Worm (Caenorhabditis elegans) whole organism, late embryonic: ENCODE measurements around the gene mapk-15.
A peak's percentile ranks its signal among the peaks of the same experiment; 100 is the strongest.

Experiments used
- C38D4.7 ChIP-seq: fragments of 200-800 bp; sonication (Bioruptor generic); optimal IDR thresholded peaks from 2 replicates; lab custom pipeline; 2018; ENCODE audit warnings: mild to moderate bottlenecking, missing genetic modification characterization, moderate library complexity, missing compliant biosample characterization
- K02D7.2 ChIP-seq: sonication (generic microtip); optimal IDR thresholded peaks from 2 replicates; lab custom pipeline; 2017; ENCODE audit warnings: mild to moderate bottlenecking, missing genetic modification characterization, missing compliant biosample characterization
- T23F11.4 ChIP-seq: fragments of 200-800 bp; sonication (Bioruptor generic); optimal IDR thresholded peaks from 2 replicates; lab custom pipeline; 2018; ENCODE audit warnings: mild to moderate bottlenecking, missing genetic modification characterization, missing compliant biosample characterization
- Y22D7AL.16 ChIP-seq: sonication (generic microtip); optimal IDR thresholded peaks from 2 replicates; lab custom pipeline; 2016; ENCODE audit warnings: missing genetic modification characterization, missing compliant biosample characterization
- ahr-1 ChIP-seq: sonication (generic microtip); optimal IDR thresholded peaks from 2 replicates; lab custom pipeline; 2016; ENCODE audit warnings: missing genetic modification characterization, missing compliant biosample characterization
- ceh-18 ChIP-seq: sonication (generic microtip); optimal IDR thresholded peaks from 2 replicates; lab custom pipeline; 2016; ENCODE audit warnings: missing genetic modification characterization, missing compliant biosample characterization
- ceh-22 ChIP-seq: sonication (generic microtip); optimal IDR thresholded peaks from 2 replicates; lab custom pipeline; 2017; ENCODE audit warnings: missing biosample characterization, missing genetic modification characterization
- ceh-30 ChIP-seq: fragments of 150-350 bp; optimal IDR thresholded peaks from 2 replicates; lab custom pipeline; 2014; ENCODE audit warnings: missing biosample characterization, missing genetic modification characterization
- ceh-45 ChIP-seq: fragments of 200-800 bp; sonication (Bioruptor generic); IDR thresholded peaks from 2 replicates; pipeline ENCODE4 v1.3.6; 2022; ENCODE audit warnings: missing genetic modification reagents, missing genetic modification characterization, missing compliant biosample characterization
- che-1 ChIP-seq: sonication (generic microtip); optimal IDR thresholded peaks from 2 replicates; lab custom pipeline; 2016; ENCODE audit warnings: mild to moderate bottlenecking, missing genetic modification characterization, missing compliant biosample characterization
- elt-2 ChIP-seq: sonication (generic microtip); optimal IDR thresholded peaks from 2 replicates; lab custom pipeline; 2016; ENCODE audit warnings: missing genetic modification reagents, missing genetic modification characterization, missing compliant biosample characterization
- elt-4 ChIP-seq: sonication (generic microtip); optimal IDR thresholded peaks from 2 replicates; lab custom pipeline; 2016; ENCODE audit warnings: missing genetic modification characterization, missing compliant biosample characterization
- eyg-1 ChIP-seq: sonication (generic microtip); optimal IDR thresholded peaks from 2 replicates; lab custom pipeline; 2016; ENCODE audit warnings: missing genotype, missing genetic modification characterization, missing compliant biosample characterization
- fax-1 ChIP-seq: sonication (generic microtip); optimal IDR thresholded peaks from 2 replicates; lab custom pipeline; 2016; ENCODE audit warnings: missing genotype, missing genetic modification characterization, missing compliant biosample characterization
- fkh-10 ChIP-seq: fragments of 150-350 bp; optimal IDR thresholded peaks from 2 replicates; lab custom pipeline; 2014; ENCODE audit warnings: missing biosample characterization, missing genetic modification reagents, missing genetic modification characterization
- fkh-6 ChIP-seq: sonication (generic microtip); optimal IDR thresholded peaks from 2 replicates; lab custom pipeline; 2016; ENCODE audit warnings: missing genetic modification characterization, missing compliant biosample characterization
- hlh-13 ChIP-seq: fragments of 200-800 bp; sonication (Bioruptor generic); optimal IDR thresholded peaks from 2 replicates; lab custom pipeline; 2018; ENCODE audit warnings: mild to moderate bottlenecking, missing genetic modification characterization, missing compliant biosample characterization
- hlh-30 ChIP-seq: sonication (generic microtip); optimal IDR thresholded peaks from 2 replicates; lab custom pipeline; 2017; ENCODE audit warnings: antibody characterized with exemption, missing genetic modification characterization, missing compliant biosample characterization; ENCODE audit not compliant: insufficient read depth
- hlh-6 ChIP-seq: sonication (generic microtip); optimal IDR thresholded peaks from 2 replicates; lab custom pipeline; 2016; ENCODE audit warnings: missing genotype, missing genetic modification characterization, missing compliant biosample characterization
- lin-11 ChIP-seq: fragments of 200-800 bp; sonication (Bioruptor generic); optimal IDR thresholded peaks from 2 replicates; lab custom pipeline; 2018; ENCODE audit warnings: mild to moderate bottlenecking, missing genetic modification characterization, missing compliant biosample characterization
- mec-3 ChIP-seq: sonication (generic microtip); optimal IDR thresholded peaks from 2 replicates; lab custom pipeline; 2016; ENCODE audit warnings: borderline replicate concordance, missing genetic modification characterization, missing compliant biosample characterization
- nfya-1 ChIP-seq: sonication (generic microtip); optimal IDR thresholded peaks from 2 replicates; lab custom pipeline; 2017; ENCODE audit warnings: missing genetic modification characterization, mild to moderate bottlenecking, missing compliant biosample characterization, antibody characterized with exemption, moderate library complexity
- nhr-11 ChIP-seq: fragments of 150-350 bp; optimal IDR thresholded peaks from 2 replicates; lab custom pipeline; 2014; ENCODE audit warnings: missing biosample characterization, missing genetic modification characterization
- odd-2 ChIP-seq: sonication (generic microtip); optimal IDR thresholded peaks from 2 replicates; lab custom pipeline; 2017; ENCODE audit warnings: antibody characterized with exemption, mild to moderate bottlenecking, missing genetic modification characterization, missing compliant biosample characterization
- pat-9 ChIP-seq: fragments of 200-800 bp; sonication (Bioruptor generic); optimal IDR thresholded peaks from 2 replicates; lab custom pipeline; 2018; ENCODE audit warnings: mild to moderate bottlenecking, missing genetic modification characterization, moderate library complexity, missing compliant biosample characterization
- pha-2 ChIP-seq: sonication (generic microtip); optimal IDR thresholded peaks from 2 replicates; lab custom pipeline; 2017; ENCODE audit warnings: mild to moderate bottlenecking, missing genetic modification characterization, missing compliant biosample characterization
- pha-4 ChIP-seq: fragments of 150-350 bp; optimal IDR thresholded peaks from 2 replicates; lab custom pipeline; 2018; ENCODE audit warnings: missing biosample characterization, missing genetic modification reagents, missing genetic modification characterization
- pros-1 ChIP-seq: fragments of 150-350 bp; optimal IDR thresholded peaks from 2 replicates; lab custom pipeline; 2014; ENCODE audit warnings: missing biosample characterization, missing genetic modification reagents, missing genetic modification characterization
- ref-2 ChIP-seq: sonication (generic microtip); optimal IDR thresholded peaks from 2 replicates; lab custom pipeline; 2016; ENCODE audit warnings: missing genetic modification characterization, missing compliant biosample characterization
- ttx-3 ChIP-seq: sonication (generic microtip); optimal IDR thresholded peaks from 2 replicates; lab custom pipeline; 2016; ENCODE audit warnings: missing genetic modification reagents, missing genetic modification characterization, missing compliant biosample characterization
- unc-3 ChIP-seq, 2 experiments: fragments of 200-800 bp in 1 of 2; sonication (Bioruptor generic) in 1 of 2; sonication (generic microtip) in 1 of 2; conservative IDR thresholded peaks in 1 of 2; optimal IDR thresholded peaks in 1 of 2; 2 replicates each; pipeline versions ENCODE4 v1.3.6 to Lab custom; 2016 to 2022; ENCODE audit warnings: missing compliant biosample characterization in 2 of 2, missing genetic modification characterization in 2 of 2, missing genetic modification reagents in 1 of 2
- unc-42 ChIP-seq: sonication (generic microtip); optimal IDR thresholded peaks from 2 replicates; lab custom pipeline; 2016; ENCODE audit warnings: missing genotype, missing genetic modification characterization, missing compliant biosample characterization
- unc-55 ChIP-seq: sonication (generic microtip); optimal IDR thresholded peaks from 2 replicates; lab custom pipeline; 2017; ENCODE audit warnings: missing biosample characterization, missing genetic modification reagents, missing genetic modification characterization
- unc-86 ChIP-seq: sonication (generic microtip); optimal IDR thresholded peaks from 2 replicates; lab custom pipeline; 2016; ENCODE audit warnings: missing genetic modification characterization, missing compliant biosample characterization
- zip-5 ChIP-seq: sonication (generic microtip); optimal IDR thresholded peaks from 2 replicates; lab custom pipeline; 2016; ENCODE audit warnings: missing genetic modification characterization, missing compliant biosample characterization

Gene mapk-15

ce11 chrIII:6067557-6067956 lies at the start of gene mapk-15:
mapk-15 (plus strand) TSS chrIII:6067857.
- TF ChIP-seq ceh-18 (no peak), odd-2 (tag; lab: Kevin White, UChicago) (no peak), unc-42 (tag; lab: Kevin White, UChicago) (no peak), nhr-11 (no peak), ahr-1 (tag; lab: Kevin White, UChicago) (no peak), elt-4 (tag; lab: Kevin White, UChicago) (no peak), fax-1 (tag; lab: Kevin White, UChicago) (no peak), fkh-6 (tag; lab: Kevin White, UChicago) (no peak), ttx-3 (tag; lab: Kevin White, UChicago) (no peak), elt-2 (tag; lab: Kevin White, UChicago) (no peak), hlh-30 (no peak), unc-86 (tag; lab: Kevin White, UChicago) (no peak), lin-11 (tag; lab: Kevin White, UChicago) (no peak), zip-5 (tag; lab: Kevin White, UChicago) (no peak), fkh-10 (GFP tag; lab: Kevin White, UChicago) (no peak), pat-9 (tag; lab: Kevin White, UChicago) (no peak), hlh-6 (tag; lab: Kevin White, UChicago) (no peak)
- TF ChIP-seq, all 69 proteins: peak for 0

- TF ChIP-seq ceh-22 (tag; lab: Kevin White, UChicago) (no peak), unc-55 (GFP tag; lab: Kevin White, UChicago) (peak; percentile 64), unc-3 (GFP tag; conservative IDR thresholded peaks at IDR 0.05; lab: Robert Waterston, UW) (no peak), unc-3 (tag; optimal IDR thresholded peaks at IDR 0.05; lab: Kevin White, UChicago) (no peak)
Observed at ce11 chrIII:6019512-6020209, 48.0 kb upstream of the mapk-15 start, which contains the start of the genes npp-10 and cyk-3. npp-10 (minus strand) TSS chrIII:6019562. cyk-3 (plus strand) TSS chrIII:6020159.

- TF ChIP-seq nhr-11, result no peak
- TF ChIP-seq T23F11.4 (GFP tag; lab: Kevin White, UChicago), result no peak
- TF ChIP-seq lin-11 (tag; lab: Kevin White, UChicago), result no peak
- no peak for TF ChIP-seq odd-2 (tag; lab: Kevin White, UChicago)
- TF ChIP-seq hlh-13 (GFP tag; lab: Kevin White, UChicago), result no peak
- TF ChIP-seq C38D4.7 (GFP tag; lab: Kevin White, UChicago), result no peak
Observed at ce11 chrIII:6028432-6028831, 39.2 kb upstream of the mapk-15 start, which contains the start of gene tbx-7. tbx-7 (minus strand) TSS chrIII:6028532.

ce11 chrIII:6030483-6030882 lies 37.2 kb upstream of the mapk-15 start, which contains the start of gene ZK328.6:
ZK328.6 (minus strand) TSS chrIII:6030583.
- no peak for TF ChIP-seq hlh-6 (tag; lab: Kevin White, UChicago)
- no peak for TF ChIP-seq K02D7.2 (tag; lab: Kevin White, UChicago)
- no peak for TF ChIP-seq pros-1 (tag; lab: Kevin White, UChicago)
- TF ChIP-seq ceh-30 (tag; lab: Kevin White, UChicago), result no peak
- no peak for TF ChIP-seq ahr-1 (tag; lab: Kevin White, UChicago)
- TF ChIP-seq ref-2 (tag; lab: Kevin White, UChicago), result no peak
- TF ChIP-seq fax-1 (tag; lab: Kevin White, UChicago), result no peak
- no peak for TF ChIP-seq lin-11 (tag; lab: Kevin White, UChicago)
- TF ChIP-seq ceh-45 (GFP tag; lab: Robert Waterston, UW), result no peak
- TF ChIP-seq nfya-1 (tag; lab: Kevin White, UChicago), result no peak
- TF ChIP-seq che-1 (tag; lab: Kevin White, UChicago), result no peak
- TF ChIP-seq eyg-1 (tag; lab: Kevin White, UChicago), result no peak
- TF ChIP-seq Y22D7AL.16, result no peak
- no peak for TF ChIP-seq pha-4 (tag; lab: Kevin White, UChicago)
- TF ChIP-seq fkh-6 (tag; lab: Kevin White, UChicago), result no peak
- no peak for TF ChIP-seq unc-3 (GFP tag; conservative IDR thresholded peaks at IDR 0.05; lab: Robert Waterston, UW)
- TF ChIP-seq unc-3 (tag; optimal IDR thresholded peaks at IDR 0.05; lab: Kevin White, UChicago), result no peak
- no peak for TF ChIP-seq pha-2 (tag; lab: Kevin White, UChicago)
- no peak for TF ChIP-seq nhr-11
- TF ChIP-seq mec-3 (tag; lab: Kevin White, UChicago), result no peak
- TF ChIP-seq elt-2 (tag; lab: Kevin White, UChicago), result no peak
